Fruit fly (Drosophila melanogaster) whole organism, embryonic: ENCODE results near the gene CG31122.

Source experiments
- Blimp-1 ChIP-seq: fragments of 200-800 bp; sonication (Bioruptor generic); optimal IDR thresholded peaks from 3 replicates; lab custom pipeline; 2018; ENCODE audit warnings: missing biosample characterization, missing genetic modification characterization, mild to moderate bottlenecking, moderate library complexity, missing genetic modification reagents
- CG10431 ChIP-seq: fragments of 200-800 bp; sonication (Bioruptor generic); optimal IDR thresholded peaks from 3 replicates; lab custom pipeline; 2018; ENCODE audit warnings: missing biosample characterization, mild to moderate bottlenecking, missing genetic modification characterization
- CG11247 ChIP-seq: fragments of 200-800 bp; sonication (Bioruptor generic); IDR thresholded peaks from 2 replicates; pipeline ENCODE4 v1.3.6; 2022; ENCODE audit warnings: missing biosample characterization, missing genetic modification characterization
- CG12659 ChIP-seq: fragments of 200-800 bp; sonication (Bioruptor generic); optimal IDR thresholded peaks from 3 replicates; lab custom pipeline; 2017; ENCODE audit warnings: mild to moderate bottlenecking, missing biosample characterization, missing genetic modification reagents, missing genetic modification characterization
- CG12942 ChIP-seq: fragments of 200-800 bp; sonication (Bioruptor generic); optimal IDR thresholded peaks from 3 replicates; lab custom pipeline; 2016; ENCODE audit warnings: missing biosample characterization, missing genetic modification characterization
- CG13624 ChIP-seq: fragments of 200-800 bp; sonication (Bioruptor generic); optimal IDR thresholded peaks from 2 replicates; lab custom pipeline; 2016; ENCODE audit warnings: missing biosample characterization, missing genetic modification characterization
- CG14667 ChIP-seq: fragments of 200-800 bp; sonication (Bioruptor generic); IDR thresholded peaks from 2 replicates; pipeline ENCODE4 v1.3.6; 2022; ENCODE audit warnings: missing biosample characterization, missing genetic modification characterization
- CG1832 ChIP-seq: fragments of 200-800 bp; sonication (Bioruptor generic); optimal IDR thresholded peaks from 2 replicates; lab custom pipeline; 2017; ENCODE audit warnings: missing biosample characterization, mild to moderate bottlenecking, missing genetic modification characterization, inconsistent platforms
- CG2120 ChIP-seq: fragments of 200-800 bp; sonication (Bioruptor generic); optimal IDR thresholded peaks from 3 replicates; lab custom pipeline; 2016; ENCODE audit warnings: missing biosample characterization, missing genetic modification characterization
- CG31388 ChIP-seq: fragments of 200-800 bp; sonication (Bioruptor generic); optimal IDR thresholded peaks from 2 replicates; lab custom pipeline; 2016; ENCODE audit warnings: missing biosample characterization, missing genetic modification characterization
- CG31441 ChIP-seq: fragments of 200-800 bp; sonication (Bioruptor generic); IDR thresholded peaks from 2 replicates; pipeline ENCODE4 v1.3.6; 2022; ENCODE audit warnings: missing biosample characterization, missing genetic modification characterization
- CG34422 ChIP-seq: fragments of 200-800 bp; sonication (Bioruptor generic); IDR thresholded peaks from 3 replicates; pipeline ENCODE4 v1.3.6; 2022; ENCODE audit warnings: missing biosample characterization, missing genetic modification characterization
- CG42726 ChIP-seq: fragments of 200-800 bp; sonication (Bioruptor generic); IDR thresholded peaks from 2 replicates; pipeline ENCODE4 v1.3.6; 2022; ENCODE audit warnings: missing biosample characterization, missing genetic modification characterization; ENCODE audit not compliant: partially characterized antibody
- CG4617 ChIP-seq: fragments of 200-800 bp; sonication (Bioruptor generic); optimal IDR thresholded peaks from 3 replicates; lab custom pipeline; 2016; ENCODE audit warnings: missing biosample characterization, missing genetic modification characterization, borderline replicate concordance
- CG4854 ChIP-seq: fragments of 200-800 bp; sonication (Bioruptor generic); optimal IDR thresholded peaks from 2 replicates; lab custom pipeline; 2016; ENCODE audit warnings: missing biosample characterization, missing genetic modification characterization, inconsistent platforms
- CG6272 ChIP-seq: fragments of 200-800 bp; sonication (Bioruptor generic); IDR thresholded peaks from 2 replicates; pipeline ENCODE4 v1.3.6; 2022; ENCODE audit warnings: missing biosample characterization, missing genetic modification characterization
- CG6689 ChIP-seq: fragments of 200-800 bp; sonication (Bioruptor generic); IDR thresholded peaks from 2 replicates; pipeline ENCODE4 v1.3.6; 2022; ENCODE audit warnings: missing biosample characterization, missing genetic modification characterization
- CG9932 ChIP-seq: fragments of 200-800 bp; sonication (Bioruptor generic); IDR thresholded peaks from 2 replicates; pipeline ENCODE4 v1.3.6; 2022; ENCODE audit warnings: missing biosample characterization, missing genetic modification characterization
- ERR ChIP-seq: fragments of 200-800 bp; sonication (Bioruptor generic); optimal IDR thresholded peaks from 2 replicates; lab custom pipeline; 2016; ENCODE audit warnings: missing biosample characterization, missing genetic modification characterization
- Hmr ChIP-seq: fragments of 200-800 bp; sonication (Bioruptor generic); optimal IDR thresholded peaks from 3 replicates; lab custom pipeline; 2017; ENCODE audit warnings: mild to moderate bottlenecking, missing biosample characterization, missing genetic modification reagents, missing genetic modification characterization
- Hsf ChIP-seq: fragments of 200-800 bp; sonication (Bioruptor generic); optimal IDR thresholded peaks from 3 replicates; lab custom pipeline; 2016; ENCODE audit warnings: missing biosample characterization, missing genetic modification characterization
- Med ChIP-seq: fragments of 200-800 bp; sonication (Bioruptor generic); peaks from one replicate; lab custom pipeline; 2016; ENCODE audit warnings: missing biosample characterization, missing genetic modification characterization, mild to moderate bottlenecking, inconsistent platforms, moderate library complexity
- Nf-YA ChIP-seq: fragments of 200-800 bp; sonication (Bioruptor generic); IDR thresholded peaks from 2 replicates; pipeline ENCODE4 v1.3.6; 2022; ENCODE audit warnings: missing biosample characterization, missing genetic modification characterization
- Oli ChIP-seq: fragments of 200-800 bp; sonication (Bioruptor generic); optimal IDR thresholded peaks from 2 replicates; lab custom pipeline; 2018; ENCODE audit warnings: missing biosample characterization, mild to moderate bottlenecking, missing genetic modification characterization, moderate library complexity
- Sin3A ChIP-seq: fragments of >200 bp; optimal IDR thresholded peaks from 2 replicates; lab custom pipeline; 2018
- ase ChIP-seq: fragments of 200-800 bp; sonication (Bioruptor generic); IDR thresholded peaks from 3 replicates; pipeline ENCODE4 v1.3.6; 2022; ENCODE audit warnings: missing biosample characterization, missing genetic modification characterization
- ato ChIP-seq: fragments of 200-800 bp; sonication (Bioruptor generic); IDR thresholded peaks from 2 replicates; pipeline ENCODE4 v1.3.6; 2022; ENCODE audit warnings: missing biosample characterization, missing genetic modification characterization; ENCODE audit not compliant: partially characterized antibody
- bab2 ChIP-seq: fragments of 200-800 bp; sonication (Bioruptor generic); optimal IDR thresholded peaks from 2 replicates; lab custom pipeline; 2016; ENCODE audit warnings: missing biosample characterization, missing genetic modification characterization
- bbx ChIP-seq: fragments of 200-800 bp; sonication (Bioruptor generic); IDR thresholded peaks from 2 replicates; pipeline ENCODE4 v1.3.6; 2022; ENCODE audit warnings: missing biosample characterization, missing genetic modification characterization; ENCODE audit not compliant: partially characterized antibody
- chm ChIP-seq: fragments of 200-800 bp; sonication (Bioruptor generic); IDR thresholded peaks from 2 replicates; pipeline ENCODE4 v1.3.6; 2022; ENCODE audit warnings: missing biosample characterization, missing genetic modification characterization
- danr ChIP-seq: fragments of 200-800 bp; sonication (Bioruptor generic); IDR thresholded peaks from 2 replicates; pipeline ENCODE4 v1.3.6; 2022; ENCODE audit warnings: missing biosample characterization, missing genetic modification characterization
- dm ChIP-seq: fragments of 200-800 bp; sonication (Bioruptor generic); optimal IDR thresholded peaks from 3 replicates; lab custom pipeline; 2016; ENCODE audit warnings: missing biosample characterization, missing genetic modification characterization
- emc ChIP-seq: fragments of 200-800 bp; sonication (Bioruptor generic); optimal IDR thresholded peaks from 2 replicates; lab custom pipeline; 2016; ENCODE audit warnings: missing biosample characterization, missing genetic modification characterization
- gce ChIP-seq: fragments of 200-800 bp; sonication (Bioruptor generic); IDR thresholded peaks from 3 replicates; pipeline ENCODE4 v1.3.6; 2022; ENCODE audit warnings: missing biosample characterization, missing genetic modification characterization
- gem ChIP-seq: fragments of 200-800 bp; sonication (Bioruptor generic); optimal IDR thresholded peaks from 2 replicates; lab custom pipeline; 2019; ENCODE audit warnings: missing biosample characterization, mild to moderate bottlenecking, missing genetic modification characterization, moderate library complexity
- grau ChIP-seq: fragments of 200-800 bp; optimal IDR thresholded peaks from 3 replicates; lab custom pipeline; 2019; ENCODE audit warnings: missing biosample characterization, mild to moderate bottlenecking, missing genetic modification characterization, moderate library complexity
- hth ChIP-seq: fragments of >200 bp; optimal IDR thresholded peaks from 2 replicates; lab custom pipeline; 2017; ENCODE audit warnings: inconsistent platforms
- kay ChIP-seq: fragments of 200-800 bp; sonication (Bioruptor generic); optimal IDR thresholded peaks from 2 replicates; lab custom pipeline; 2016; ENCODE audit warnings: missing biosample characterization, missing genetic modification characterization
- knrl ChIP-seq: fragments of 200-800 bp; sonication (Bioruptor generic); IDR thresholded peaks from 3 replicates; pipeline ENCODE4 v1.3.6; 2022; ENCODE audit warnings: missing biosample characterization, missing genetic modification characterization; ENCODE audit not compliant: partially characterized antibody
- lov ChIP-seq, 2 experiments: fragments of 200-800 bp in 1 of 2; fragments of >200 bp in 1 of 2; sonication (Bioruptor generic) in 1 of 2; IDR thresholded peaks in 1 of 2; optimal IDR thresholded peaks in 1 of 2; 2 replicates in 1 of 2; 3 replicates in 1 of 2; pipeline versions ENCODE4 v1.3.6 to Lab custom; 2017 to 2022; ENCODE audit warnings: missing biosample characterization in 1 of 2, missing genetic modification characterization in 1 of 2
- p53 ChIP-seq: fragments of 200-800 bp; sonication (Bioruptor generic); optimal IDR thresholded peaks from 2 replicates; lab custom pipeline; 2016; ENCODE audit warnings: missing biosample characterization, missing genetic modification characterization
- ro ChIP-seq: fragments of 200-800 bp; sonication (Bioruptor generic); IDR thresholded peaks from 2 replicates; pipeline ENCODE4 v1.3.6; 2022; ENCODE audit warnings: missing biosample characterization, missing genetic modification characterization
- row ChIP-seq: fragments of 200-800 bp; sonication (Bioruptor generic); IDR thresholded peaks from 3 replicates; pipeline ENCODE4 v1.3.6; 2022; ENCODE audit warnings: missing biosample characterization, missing genetic modification characterization
- sd ChIP-seq: fragments of 200-800 bp; sonication (Bioruptor generic); optimal IDR thresholded peaks from 3 replicates; lab custom pipeline; 2018; ENCODE audit warnings: missing biosample characterization, mild to moderate bottlenecking, missing genetic modification characterization, moderate library complexity
- sens-2 ChIP-seq: fragments of 200-800 bp; sonication (Bioruptor generic); IDR thresholded peaks from 2 replicates; pipeline ENCODE4 v1.3.6; 2022; ENCODE audit warnings: missing biosample characterization, missing genetic modification characterization
- stc ChIP-seq: fragments of 200-800 bp; sonication (Bioruptor generic); IDR thresholded peaks from 2 replicates; pipeline ENCODE4 v1.3.6; 2022; ENCODE audit warnings: missing biosample characterization, missing genetic modification characterization
- sug ChIP-seq: fragments of 200-800 bp; optimal IDR thresholded peaks from 2 replicates; lab custom pipeline; 2019; ENCODE audit warnings: missing biosample characterization, mild to moderate bottlenecking, missing genetic modification characterization, moderate library complexity
- z ChIP-seq: fragments of 200-800 bp; sonication (Bioruptor generic); IDR thresholded peaks from 3 replicates; pipeline ENCODE4 v1.3.6; 2022; ENCODE audit warnings: missing biosample characterization, missing genetic modification characterization

Gene CG31122

dm6 chr3R:18438181-18438826 is 25.6 kb upstream of the CG31122 start (continued):
- no peak for TF ChIP-seq CG1832 (GFP tag; lab: Kevin White, UChicago)
- TF ChIP-seq Blimp-1 (GFP tag; lab: Kevin White, UChicago), result peak; percentile 58
- no peak for TF ChIP-seq stc (GFP tag; lab: Robert Waterston, UW)
- TF ChIP-seq CG4854, result no peak
- no peak for TF ChIP-seq CG11247 (GFP tag; lab: Robert Waterston, UW)
- TF ChIP-seq CG2120 (GFP tag; lab: Kevin White, UChicago), result no peak
- no peak for TF ChIP-seq bbx
- TF ChIP-seq p53 (GFP tag; lab: Kevin White, UChicago), result no peak
- no peak for TF ChIP-seq dm (GFP tag; lab: Kevin White, UChicago)
- TF ChIP-seq CG12659 (GFP tag; lab: Kevin White, UChicago), result no peak
- no peak for TF ChIP-seq lov (optimal IDR thresholded peaks at IDR 0.05; lab: Kevin White, UChicago)
- 0 out of 3 replicates have a peak, but pooled peaks have one; percentile 38 for TF ChIP-seq lov (GFP tag; IDR thresholded peaks at IDR 0.05; lab: Robert Waterston, UW)
- TF ChIP-seq grau, result no peak
- no peak for TF ChIP-seq Hmr (GFP tag; lab: Kevin White, UChicago)
- 0 out of 3 replicates have a peak, but pooled peaks have one; percentile 4 for TF ChIP-seq gce (GFP tag; lab: Robert Waterston, UW)
- peak; percentile 73 for TF ChIP-seq sug (tag; lab: Kevin White, UChicago)
- no peak for TF ChIP-seq Sin3A (lab: Kevin White, UChicago)
- TF ChIP-seq gem (tag; lab: Kevin White, UChicago), result peak; percentile 15
- no peak for TF ChIP-seq knrl (GFP tag; lab: Robert Waterston, UW)
- no peak for TF ChIP-seq row (GFP tag; lab: Robert Waterston, UW)
- no peak for TF ChIP-seq danr
- TF ChIP-seq Med, result no peak
- TF ChIP-seq CG34422 (GFP tag; lab: Robert Waterston, UW), result no peak

- TF ChIP-seq ro (GFP tag; lab: Robert Waterston, UW), result no peak
- peak; percentile 23 for TF ChIP-seq emc
- peak; percentile 17; the same call in 1 of the 2 replicates for TF ChIP-seq sens-2 (GFP tag; lab: Robert Waterston, UW)
- TF ChIP-seq CG10431, result no peak
- peak; percentile 59 for TF ChIP-seq Hsf
- TF ChIP-seq chm, result no peak
- peak; percentile 30 for TF ChIP-seq CG12942 (GFP tag; lab: Kevin White, UChicago)
- peak; percentile 91 for TF ChIP-seq sd (tag; lab: Kevin White, UChicago)
- TF ChIP-seq CG6272 (GFP tag; lab: Robert Waterston, UW), result peak; percentile 35; the same call in 1 of the 2 replicates
- TF ChIP-seq CG31388 (GFP tag; lab: Kevin White, UChicago), result peak; percentile 53
- no peak for TF ChIP-seq CG4617 (GFP tag; lab: Kevin White, UChicago)
- TF ChIP-seq ERR (GFP tag; lab: Kevin White, UChicago), result peak; percentile 34
- TF ChIP-seq bab2, result peak; percentile 49
- no peak for TF ChIP-seq z (GFP tag; lab: Robert Waterston, UW)
- TF ChIP-seq CG31441 (GFP tag; lab: Robert Waterston, UW), result peak; percentile 68
- peak; percentile 30; the same call in 1 of the 2 replicates for TF ChIP-seq CG6689 (GFP tag; lab: Robert Waterston, UW)
- TF ChIP-seq CG42726 (GFP tag; lab: Robert Waterston, UW), result no peak
- peak; percentile 67 for TF ChIP-seq Blimp-1 (GFP tag; lab: Kevin White, UChicago)
- TF ChIP-seq kay, result peak; percentile 31
- TF ChIP-seq CG9932 (GFP tag; lab: Robert Waterston, UW), result 0 out of 2 replicates have a peak, but pooled peaks have one; percentile 16
- peak; percentile 47; the same call in 2 of the 3 replicates for TF ChIP-seq ase (GFP tag; lab: Robert Waterston, UW)
- no peak for TF ChIP-seq hth (lab: Kevin White, UChicago)
- peak; percentile 47 for TF ChIP-seq CG13624 (GFP tag; lab: Kevin White, UChicago)
- no peak for TF ChIP-seq CG14667 (GFP tag; lab: Robert Waterston, UW)
- TF ChIP-seq Nf-YA, result peak; percentile 50
- TF ChIP-seq ato, result no peak
- peak; percentile 63 for TF ChIP-seq Oli (tag; lab: Kevin White, UChicago)
Measured at dm6 chr3R:18436550-18437362, 24.1 kb upstream of the CG31122 start.
